Fruit fly (Drosophila melanogaster): ENCODE measurements around the gene Zip71B.

The Zip71B gene

dm6 chr3L:14986984-14987896, 4.8 kb upstream of the Zip71B start:
- TF ChIP-seq CG34406 (GFP tag; optimal IDR thresholded peaks at IDR 0.05) (no peak), CG6163 (GFP tag; IDR thresholded peaks at IDR 0.05) (0 out of 3 replicates have a peak, but pooled peaks have one; percentile 16), Met (GFP tag; optimal IDR thresholded peaks at IDR 0.05) (peak; percentile 15), CG6854 (GFP tag; optimal IDR thresholded peaks at IDR 0.05) (peak; percentile 30), vri (GFP tag; optimal IDR thresholded peaks at IDR 0.05) (peak; percentile 48), CG8119 (GFP tag; IDR thresholded peaks at IDR 0.05) (0 out of 3 replicates have a peak, but pooled peaks have one; percentile 12), Eip78C (GFP tag) (peak; percentile 10), svp (GFP tag) (peak; percentile 32), CG9139 (GFP tag; optimal IDR thresholded peaks at IDR 0.05) (no peak), eg (GFP tag; IDR thresholded peaks at IDR 0.05) (peak; percentile 35; the same call in 1 of the 3 replicates), pdm3 (GFP tag; optimal IDR thresholded peaks at IDR 0.05) (no peak), fkh (GFP tag; optimal IDR thresholded peaks at IDR 0.05) (peak; percentile 42)

dm6 chr3L:14988231-14988630, 3.9 kb upstream of the Zip71B start:
- TF ChIP-seq fkh (GFP tag; optimal IDR thresholded peaks at IDR 0.05) (peak; percentile 83), CG8319 (GFP tag; optimal IDR thresholded peaks at IDR 0.05) (no peak)

- TF ChIP-seq svp (GFP tag) (peak; percentile 91), Ets96B (tag; optimal IDR thresholded peaks at IDR 0.05) (no peak)
Measured at dm6 chr3L:14989879-14990278, 2.2 kb upstream of the Zip71B start.

- no peak for TF ChIP-seq acj6 (GFP tag; optimal IDR thresholded peaks at IDR 0.05)
- no peak for TF ChIP-seq CG10631 (GFP tag; optimal IDR thresholded peaks at IDR 0.05)
- TF ChIP-seq CG11762 (GFP tag; optimal IDR thresholded peaks at IDR 0.05; ENCODE audit: insufficient read depth): no peak
- no peak for TF ChIP-seq CG32006 (GFP tag; optimal IDR thresholded peaks at IDR 0.05)
- peak; percentile 55 for TF ChIP-seq fkh (GFP tag; optimal IDR thresholded peaks at IDR 0.05)
- peak; percentile 75 for TF ChIP-seq svp (GFP tag)
- peak; percentile 76 for TF ChIP-seq vri (GFP tag; optimal IDR thresholded peaks at IDR 0.05)
Measured at dm6 chr3L:14992807-14993206, 718 bp downstream of the Zip71B start.

dm6 chr3L:14999284-15000019, 7.4 kb downstream of the Zip71B start, which contains the start of the genes mRpL39 and Prosbeta2:
Gene mRpL39, minus strand, starts transcription at chr3L:14999666.
Gene Prosbeta2, plus strand, starts transcription at chr3L:14999951.
- TF ChIP-seq CG11902 (GFP tag; optimal IDR thresholded peaks at IDR 0.05) (peak; percentile 62), pdm3 (GFP tag; optimal IDR thresholded peaks at IDR 0.05) (no peak), Sox102F (GFP tag; optimal IDR thresholded peaks at IDR 0.05) (no peak), CG6808 (GFP tag; optimal IDR thresholded peaks at IDR 0.05) (no peak), CG16779 (tag; optimal IDR thresholded peaks at IDR 0.05) (no peak), lz (GFP tag; optimal IDR thresholded peaks at IDR 0.05) (no peak), svp (GFP tag) (peak; percentile 55), spab (GFP tag; optimal IDR thresholded peaks at IDR 0.05) (no peak), CG8319 (GFP tag; optimal IDR thresholded peaks at IDR 0.05) (no peak), topi (GFP tag; optimal IDR thresholded peaks at IDR 0.05) (peak; percentile 33), CG10669 (GFP tag; optimal IDR thresholded peaks at IDR 0.05) (peak; percentile 29), CG6792 (GFP tag; optimal IDR thresholded peaks at IDR 0.05) (no peak), CG31627 (GFP tag; optimal IDR thresholded peaks at IDR 0.05) (no peak), CG32006 (GFP tag; optimal IDR thresholded peaks at IDR 0.05) (no peak), CG6854 (GFP tag; optimal IDR thresholded peaks at IDR 0.05) (no peak), CG8119 (GFP tag; IDR thresholded peaks at IDR 0.05) (no peak; the same call in 2 of the 3 replicates), CG3919 (GFP tag; optimal IDR thresholded peaks at IDR 0.05) (no peak), Met (GFP tag; optimal IDR thresholded peaks at IDR 0.05) (no peak), Gug (GFP tag; IDR thresholded peaks at IDR 0.05) (peak; percentile 27; the same call in 1 of the 2 replicates), Sox14 (GFP tag; optimal IDR thresholded peaks at IDR 0.05) (no peak), eg (GFP tag; IDR thresholded peaks at IDR 0.05) (peak; percentile 77), CG15336 (GFP tag; IDR thresholded peaks at IDR 0.05) (peak; percentile 38; the same call in 1 of the 2 replicates), CG11762 (GFP tag; optimal IDR thresholded peaks at IDR 0.05; ENCODE audit: insufficient read depth) (peak; percentile 51), CG8632 (GFP tag; optimal IDR thresholded peaks at IDR 0.05) (no peak), salr (GFP tag; optimal IDR thresholded peaks at IDR 0.05) (no peak), CG7368 (GFP tag; optimal IDR thresholded peaks at IDR 0.05) (no peak), Lpt (GFP tag; optimal IDR thresholded peaks at IDR 0.05) (peak; percentile 23), CG4318 (GFP tag; optimal IDR thresholded peaks at IDR 0.05) (no peak), esn (GFP tag; optimal IDR thresholded peaks at IDR 0.05) (peak; percentile 35), CG10631 (GFP tag; optimal IDR thresholded peaks at IDR 0.05) (peak; percentile 63), Eip78C (GFP tag) (peak; percentile 36)

Data from whole organism, prepupa.